Fruit fly (Drosophila melanogaster) whole organism, embryonic: ENCODE measurements around the gene NaPi-III.

Experiments
- B-H1 ChIP-seq: fragments of 200-800 bp; sonication (Bioruptor generic); IDR thresholded peaks from 3 replicates; pipeline ENCODE4 v1.3.6; 2022; ENCODE audit warnings: missing biosample characterization, missing genetic modification characterization
- Bteb2 ChIP-seq: fragments of 200-800 bp; sonication (Bioruptor generic); optimal IDR thresholded peaks from 2 replicates; lab custom pipeline; 2016; ENCODE audit warnings: missing biosample characterization, missing genetic modification characterization
- CG10366 ChIP-seq: fragments of 200-800 bp; sonication (Bioruptor generic); IDR thresholded peaks from 2 replicates; pipeline ENCODE4 v1.3.6; 2022; ENCODE audit warnings: missing biosample characterization, missing genetic modification characterization
- CG10431 ChIP-seq: fragments of 200-800 bp; sonication (Bioruptor generic); optimal IDR thresholded peaks from 3 replicates; lab custom pipeline; 2018; ENCODE audit warnings: missing biosample characterization, mild to moderate bottlenecking, missing genetic modification characterization
- CG10565 ChIP-seq: fragments of 200-800 bp; sonication (Bioruptor generic); optimal IDR thresholded peaks from 3 replicates; lab custom pipeline; 2016; ENCODE audit warnings: missing biosample characterization, mild to moderate bottlenecking, missing genetic modification characterization
- CG11093 ChIP-seq: fragments of 200-800 bp; sonication (Bioruptor generic); IDR thresholded peaks from 3 replicates; pipeline ENCODE4 v1.3.6; 2022; ENCODE audit warnings: missing biosample characterization, missing genetic modification characterization
- CG11695 ChIP-seq: fragments of 200-800 bp; sonication (Bioruptor generic); IDR thresholded peaks from 3 replicates; pipeline ENCODE4 v1.3.6; 2022; ENCODE audit warnings: missing biosample characterization, missing genetic modification characterization
- CG12071 ChIP-seq: fragments of 200-800 bp; sonication (Bioruptor generic); optimal IDR thresholded peaks from 3 replicates; lab custom pipeline; 2018; ENCODE audit warnings: missing biosample characterization, mild to moderate bottlenecking, missing genetic modification characterization
- CG15073 ChIP-seq: fragments of 200-800 bp; sonication (Bioruptor generic); optimal IDR thresholded peaks from 2 replicates; lab custom pipeline; 2016; ENCODE audit warnings: missing biosample characterization, missing genetic modification characterization
- CG17802 ChIP-seq: fragments of 200-800 bp; sonication (Bioruptor generic); optimal IDR thresholded peaks from 2 replicates; lab custom pipeline; 2018; ENCODE audit warnings: missing biosample characterization, mild to moderate bottlenecking, missing genetic modification characterization, moderate library complexity
- CG1832 ChIP-seq: fragments of 200-800 bp; sonication (Bioruptor generic); optimal IDR thresholded peaks from 2 replicates; lab custom pipeline; 2017; ENCODE audit warnings: missing biosample characterization, mild to moderate bottlenecking, missing genetic modification characterization, inconsistent platforms
- CG2202 ChIP-seq: fragments of 200-800 bp; sonication (Bioruptor generic); optimal IDR thresholded peaks from 2 replicates; lab custom pipeline; 2018; ENCODE audit warnings: missing biosample characterization, mild to moderate bottlenecking, missing genetic modification characterization
- CG30403 ChIP-seq: fragments of 200-800 bp; sonication (Bioruptor generic); optimal IDR thresholded peaks from 3 replicates; lab custom pipeline; 2016; ENCODE audit warnings: missing biosample characterization, missing genetic modification characterization
- CG3163 ChIP-seq: fragments of 200-800 bp; sonication (Bioruptor generic); optimal IDR thresholded peaks from 3 replicates; lab custom pipeline; 2016; ENCODE audit warnings: missing biosample characterization, missing genetic modification characterization
- CG34376 ChIP-seq: fragments of 200-800 bp; sonication (Bioruptor generic); optimal IDR thresholded peaks from 2 replicates; lab custom pipeline; 2018; ENCODE audit warnings: missing biosample characterization, mild to moderate bottlenecking, missing genetic modification characterization
- CG3847 ChIP-seq: fragments of 200-800 bp; sonication (Bioruptor generic); IDR thresholded peaks from 2 replicates; pipeline ENCODE4 v1.3.6; 2022; ENCODE audit warnings: missing biosample characterization, missing genetic modification characterization
- CG4820 ChIP-seq: fragments of 200-800 bp; sonication (Bioruptor generic); optimal IDR thresholded peaks from 3 replicates; lab custom pipeline; 2016; ENCODE audit warnings: missing biosample characterization, missing genetic modification characterization
- CG6654 ChIP-seq: fragments of 200-800 bp; sonication (Bioruptor generic); optimal IDR thresholded peaks from 2 replicates; lab custom pipeline; 2017; ENCODE audit warnings: missing biosample characterization, mild to moderate bottlenecking, missing genetic modification characterization
- CG6813 ChIP-seq: fragments of 200-800 bp; sonication (Bioruptor generic); optimal IDR thresholded peaks from 2 replicates; lab custom pipeline; 2017; ENCODE audit warnings: missing biosample characterization, missing genetic modification characterization, mild to moderate bottlenecking, moderate library complexity, missing genetic modification reagents
- CG7839 ChIP-seq: fragments of 200-800 bp; sonication (Bioruptor generic); optimal IDR thresholded peaks from 3 replicates; lab custom pipeline; 2018; ENCODE audit warnings: missing biosample characterization, mild to moderate bottlenecking, missing genetic modification characterization, moderate library complexity
- CG7963 ChIP-seq: fragments of 200-800 bp; sonication (Bioruptor generic); IDR thresholded peaks from 3 replicates; pipeline ENCODE4 v1.3.6; 2022; ENCODE audit warnings: missing biosample characterization, missing genetic modification characterization; ENCODE audit not compliant: partially characterized antibody
- CG7987 ChIP-seq: fragments of 200-800 bp; sonication (Bioruptor generic); optimal IDR thresholded peaks from 2 replicates; lab custom pipeline; 2018; ENCODE audit warnings: missing biosample characterization, mild to moderate bottlenecking, missing genetic modification characterization, moderate library complexity
- CG8765 ChIP-seq: fragments of 200-800 bp; sonication (Bioruptor generic); IDR thresholded peaks from 2 replicates; pipeline ENCODE4 v1.3.6; 2022; ENCODE audit warnings: missing biosample characterization, missing genetic modification characterization
- CkIIα-i1 ChIP-seq: fragments of 200-800 bp; sonication (Bioruptor generic); IDR thresholded peaks from 2 replicates; pipeline ENCODE4 v1.3.6; 2022; ENCODE audit warnings: missing biosample characterization, missing genetic modification characterization
- D ChIP-seq, 2 experiments: fragments of 200-800 bp in 1 of 2; fragments of >200 bp in 1 of 2; sonication (Bioruptor generic) in 1 of 2; optimal IDR thresholded peaks; 2 replicates in 1 of 2; 3 replicates in 1 of 2; lab custom pipeline; 2017; ENCODE audit warnings: mild to moderate bottlenecking in 1 of 2, missing biosample characterization in 1 of 2, missing genetic modification characterization in 1 of 2, missing genetic modification reagents in 1 of 2
- HLH4C ChIP-seq: fragments of 200-800 bp; sonication (Bioruptor generic); IDR thresholded peaks from 3 replicates; pipeline ENCODE4 v1.3.6; 2022; ENCODE audit warnings: missing biosample characterization, missing genetic modification characterization; ENCODE audit not compliant: partially characterized antibody
- Hand ChIP-seq: fragments of 200-800 bp; sonication (Bioruptor generic); optimal IDR thresholded peaks from 2 replicates; lab custom pipeline; 2017; ENCODE audit warnings: mild to moderate bottlenecking, missing biosample characterization, missing genetic modification reagents, missing genetic modification characterization
- Hmr ChIP-seq: fragments of 200-800 bp; sonication (Bioruptor generic); optimal IDR thresholded peaks from 3 replicates; lab custom pipeline; 2017; ENCODE audit warnings: mild to moderate bottlenecking, missing biosample characterization, missing genetic modification reagents, missing genetic modification characterization
- Lim3 ChIP-seq: fragments of 200-800 bp; sonication (Bioruptor generic); IDR thresholded peaks from 2 replicates; pipeline ENCODE4 v1.3.6; 2022; ENCODE audit warnings: missing biosample characterization, missing genetic modification characterization
- MESR4 ChIP-seq: fragments of 200-800 bp; sonication (Bioruptor generic); optimal IDR thresholded peaks from 2 replicates; lab custom pipeline; 2018; ENCODE audit warnings: missing biosample characterization, mild to moderate bottlenecking, missing genetic modification characterization, moderate library complexity
- Six4 ChIP-seq: fragments of 200-800 bp; sonication (Bioruptor generic); optimal IDR thresholded peaks from 2 replicates; lab custom pipeline; 2016; ENCODE audit warnings: missing biosample characterization, missing genetic modification characterization
- Sry-β ChIP-seq: fragments of 200-800 bp; sonication (Bioruptor generic); optimal IDR thresholded peaks from 2 replicates; lab custom pipeline; 2018; ENCODE audit warnings: missing biosample characterization, mild to moderate bottlenecking, missing genetic modification characterization, moderate library complexity
- Stat92E ChIP-seq, 3 experiments: fragments of >200 bp in 2 of 3; fragments of 200-800 bp in 1 of 3; sonication (Bioruptor generic) in 1 of 3; optimal IDR thresholded peaks; 2 replicates each; lab custom pipeline; 2017 to 2019; ENCODE audit warnings: missing biosample characterization in 3 of 3, missing genetic modification characterization in 3 of 3, mild to moderate bottlenecking in 1 of 3, moderate library complexity in 1 of 3
- amos ChIP-seq: fragments of 200-800 bp; sonication (Bioruptor generic); IDR thresholded peaks from 2 replicates; pipeline ENCODE4 v1.3.6; 2022; ENCODE audit warnings: missing biosample characterization, missing genetic modification characterization; ENCODE audit not compliant: partially characterized antibody
- aop ChIP-seq: fragments of 200-800 bp; sonication (Bioruptor generic); IDR thresholded peaks from 2 replicates; pipeline ENCODE4 v1.3.6; 2022; ENCODE audit warnings: missing biosample characterization, missing genetic modification characterization
- exex ChIP-seq: fragments of 200-800 bp; sonication (Bioruptor generic); optimal IDR thresholded peaks from 4 replicates; lab custom pipeline; 2018; ENCODE audit warnings: missing biosample characterization, mild to moderate bottlenecking, missing genetic modification characterization, moderate library complexity
- fd96Cb ChIP-seq: fragments of 200-800 bp; sonication (Bioruptor generic); optimal IDR thresholded peaks from 2 replicates; lab custom pipeline; 2018; ENCODE audit warnings: missing biosample characterization, mild to moderate bottlenecking, missing genetic modification characterization, moderate library complexity
- fru ChIP-seq: fragments of >200 bp; optimal IDR thresholded peaks from 2 replicates; lab custom pipeline; 2017
- gcm ChIP-seq: fragments of 200-800 bp; sonication (Bioruptor generic); optimal IDR thresholded peaks from 2 replicates; lab custom pipeline; 2019; ENCODE audit warnings: missing biosample characterization, mild to moderate bottlenecking, missing genetic modification characterization, moderate library complexity
- gcm2 ChIP-seq: fragments of 200-800 bp; sonication (Bioruptor generic); optimal IDR thresholded peaks from 2 replicates; lab custom pipeline; 2016; ENCODE audit warnings: missing biosample characterization, missing genetic modification characterization
- grn ChIP-seq: fragments of 200-800 bp; sonication (Bioruptor generic); optimal IDR thresholded peaks from 3 replicates; lab custom pipeline; 2017; ENCODE audit warnings: missing biosample characterization, missing genetic modification characterization
- gro ChIP-seq: fragments of 200-800 bp; sonication (Bioruptor generic); optimal IDR thresholded peaks from 2 replicates; lab custom pipeline; 2016; ENCODE audit warnings: missing biosample characterization, missing genetic modification characterization
- jumu ChIP-seq: fragments of 200-800 bp; sonication (Bioruptor generic); optimal IDR thresholded peaks from 3 replicates; lab custom pipeline; 2016; ENCODE audit warnings: missing biosample characterization, missing genetic modification characterization
- lbe ChIP-seq: fragments of 200-800 bp; sonication (Bioruptor generic); optimal IDR thresholded peaks from 2 replicates; lab custom pipeline; 2016; ENCODE audit warnings: missing biosample characterization, mild to moderate bottlenecking, missing genetic modification characterization
- odd ChIP-seq: fragments of 200-800 bp; sonication (Bioruptor generic); optimal IDR thresholded peaks from 2 replicates; lab custom pipeline; 2017; ENCODE audit warnings: missing biosample characterization, mild to moderate bottlenecking, missing genetic modification characterization
- sd ChIP-seq: fragments of 200-800 bp; sonication (Bioruptor generic); optimal IDR thresholded peaks from 3 replicates; lab custom pipeline; 2018; ENCODE audit warnings: missing biosample characterization, mild to moderate bottlenecking, missing genetic modification characterization, moderate library complexity
- shn ChIP-seq: fragments of 200-800 bp; sonication (Bioruptor generic); optimal IDR thresholded peaks from 3 replicates; lab custom pipeline; 2016; ENCODE audit warnings: missing biosample characterization, missing genetic modification characterization
- tna ChIP-seq: fragments of 200-800 bp; sonication (Bioruptor generic); IDR thresholded peaks from 2 replicates; pipeline ENCODE4 v1.3.6; 2022; ENCODE audit warnings: missing biosample characterization, missing genetic modification characterization; ENCODE audit not compliant: partially characterized antibody

Gene NaPi-III

dm6 chr3L:11074043-11074853, 48.9 kb upstream of the NaPi-III start, which contains the start of the genes Pfdn2 and Noc1 (continued):
- TF ChIP-seq CG6813 (GFP tag; lab: Kevin White, UChicago) (no peak), gcm2 (GFP tag; lab: Kevin White, UChicago) (no peak), Lim3 (GFP tag; lab: Robert Waterston, UW) (no peak), tna (no peak), CG8765 (GFP tag; lab: Robert Waterston, UW) (no peak), HLH4C (GFP tag; lab: Robert Waterston, UW) (no peak), odd (GFP tag; lab: Kevin White, UChicago) (no peak), CG11093 (GFP tag; lab: Robert Waterston, UW) (no peak), CG11695 (GFP tag; lab: Robert Waterston, UW) (peak; percentile 49; the same call in 1 of the 3 replicates), CG7839 (tag; lab: Kevin White, UChicago) (no peak), sd (tag; lab: Kevin White, UChicago) (no peak), MESR4 (GFP tag; lab: Kevin White, UChicago) (peak; percentile 86), CG2202 (no peak), Sry-β (GFP tag; lab: Kevin White, UChicago) (no peak), fru (lab: Kevin White, UChicago) (no peak), gro (GFP tag; lab: Kevin White, UChicago) (no peak), D (optimal IDR thresholded peaks at IDR 0.05; lab: Kevin White, UChicago) (peak; percentile 73), D (GFP tag; optimal IDR thresholded peaks at IDR 0.05; lab: Kevin White, UChicago) (no peak), Bteb2 (GFP tag; lab: Kevin White, UChicago) (no peak), CG7963 (no peak), CG10565 (no peak), CG34376 (GFP tag; lab: Kevin White, UChicago) (no peak), lbe (GFP tag; lab: Kevin White, UChicago) (no peak), CG4820 (GFP tag; lab: Kevin White, UChicago) (peak; percentile 34), CkIIα-i1 (GFP tag; lab: Robert Waterston, UW) (no peak), CG15073 (no peak), exex (tag; lab: Kevin White, UChicago) (no peak), CG10431 (GFP tag; lab: Kevin White, UChicago) (no peak), B-H1 (GFP tag; lab: Robert Waterston, UW) (no peak), fd96Cb (tag; lab: Kevin White, UChicago) (peak; percentile 41), CG1832 (GFP tag; lab: Kevin White, UChicago) (no peak), CG17802 (tag; lab: Kevin White, UChicago) (no peak), Hmr (GFP tag; lab: Kevin White, UChicago) (no peak), amos (GFP tag; lab: Robert Waterston, UW) (no peak), gcm (GFP tag; lab: Kevin White, UChicago) (no peak), grn (GFP tag; lab: Kevin White, UChicago) (no peak), Stat92E (GFP tag; optimal IDR thresholded peaks at IDR 0.05; lab: Kevin White, UChicago) (no peak), shn (GFP tag; lab: Kevin White, UChicago) (no peak), CG12071 (GFP tag; lab: Kevin White, UChicago) (no peak), CG30403 (peak; percentile 73), CG10366 (GFP tag; lab: Robert Waterston, UW) (peak; percentile 50; the same call in 1 of the 2 replicates), jumu (GFP tag; lab: Kevin White, UChicago) (no peak), CG3163 (no peak), Hand (GFP tag; lab: Kevin White, UChicago) (no peak), CG7987 (no peak), CG3847 (0 out of 2 replicates have a peak, but pooled peaks have one; percentile 26), Six4 (GFP tag; lab: Kevin White, UChicago) (peak; percentile 47), aop (GFP tag; lab: Robert Waterston, UW) (no peak), CG6654 (GFP tag; lab: Kevin White, UChicago) (no peak)
